Fruit fly (Drosophila melanogaster) whole organism, prepupa: ENCODE results near the gene CG12438.

Experiments used
- Blimp-1 ChIP-seq: fragments of 200-800 bp; sonication (Bioruptor generic); optimal IDR thresholded peaks from 3 replicates; lab custom pipeline; 2017; ENCODE audit warnings: missing biosample characterization, missing genetic modification characterization, mild to moderate bottlenecking, moderate library complexity, missing genetic modification reagents
- CG10669 ChIP-seq: fragments of 200-800 bp; sonication (Bioruptor generic); optimal IDR thresholded peaks from 3 replicates; lab custom pipeline; 2018; ENCODE audit warnings: missing biosample characterization, mild to moderate bottlenecking, missing genetic modification characterization, moderate library complexity
- CG11294 ChIP-seq: fragments of 200-800 bp; sonication (Bioruptor generic); IDR thresholded peaks from 2 replicates; pipeline ENCODE4 v1.3.6; 2022; ENCODE audit warnings: missing biosample characterization, missing genetic modification characterization
- CG11762 ChIP-seq: fragments of 200-800 bp; sonication (Bioruptor generic); optimal IDR thresholded peaks from 3 replicates; lab custom pipeline; 2016; ENCODE audit warnings: missing biosample characterization, missing genetic modification characterization; ENCODE audit not compliant: insufficient read depth
- CG11902 ChIP-seq: fragments of 200-800 bp; sonication (Bioruptor generic); optimal IDR thresholded peaks from 3 replicates; lab custom pipeline; 2016; ENCODE audit warnings: missing biosample characterization, missing genetic modification characterization
- CG15336 ChIP-seq: fragments of 200-800 bp; sonication (Bioruptor generic); IDR thresholded peaks from 2 replicates; pipeline ENCODE4 v1.3.6; 2022; ENCODE audit warnings: missing biosample characterization, missing genetic modification characterization
- CG1621 ChIP-seq: fragments of 200-800 bp; sonication (Bioruptor generic); optimal IDR thresholded peaks from 3 replicates; lab custom pipeline; 2018; ENCODE audit warnings: missing biosample characterization, mild to moderate bottlenecking, missing genetic modification characterization
- CG3032 ChIP-seq: fragments of 200-800 bp; optimal IDR thresholded peaks from 2 replicates; lab custom pipeline; 2019; ENCODE audit warnings: missing biosample characterization, mild to moderate bottlenecking, missing genetic modification characterization, moderate library complexity
- CG31627 ChIP-seq: fragments of 200-800 bp; sonication (Bioruptor generic); optimal IDR thresholded peaks from 3 replicates; lab custom pipeline; 2016; ENCODE audit warnings: missing biosample characterization, missing genetic modification characterization
- CG3919 ChIP-seq: fragments of 200-800 bp; sonication (Bioruptor generic); optimal IDR thresholded peaks from 3 replicates; lab custom pipeline; 2016; ENCODE audit warnings: missing biosample characterization, missing genetic modification characterization
- CG4318 ChIP-seq: fragments of 200-800 bp; sonication (Bioruptor generic); optimal IDR thresholded peaks from 3 replicates; lab custom pipeline; 2017; ENCODE audit warnings: missing biosample characterization, mild to moderate bottlenecking, missing genetic modification characterization
- CG6163 ChIP-seq: fragments of 200-800 bp; sonication (Bioruptor generic); IDR thresholded peaks from 3 replicates; pipeline ENCODE4 v1.3.6; 2022; ENCODE audit warnings: missing biosample characterization, missing genetic modification characterization
- CG6276 ChIP-seq: fragments of 200-800 bp; sonication (Bioruptor generic); optimal IDR thresholded peaks from 2 replicates; lab custom pipeline; 2017; ENCODE audit warnings: missing biosample characterization, mild to moderate bottlenecking, missing genetic modification characterization
- CG6854 ChIP-seq: fragments of 200-800 bp; sonication (Bioruptor generic); optimal IDR thresholded peaks from 2 replicates; lab custom pipeline; 2017; ENCODE audit warnings: missing biosample characterization, mild to moderate bottlenecking, missing genetic modification characterization
- CG7368 ChIP-seq: fragments of 200-800 bp; sonication (Bioruptor generic); optimal IDR thresholded peaks from 3 replicates; lab custom pipeline; 2016; ENCODE audit warnings: missing biosample characterization, missing genetic modification characterization
- CG8119 ChIP-seq: fragments of 200-800 bp; sonication (Bioruptor generic); IDR thresholded peaks from 3 replicates; pipeline ENCODE4 v1.3.6; 2022; ENCODE audit warnings: missing biosample characterization, missing genetic modification characterization
- CG8319 ChIP-seq: fragments of 200-800 bp; sonication (Bioruptor generic); optimal IDR thresholded peaks from 3 replicates; lab custom pipeline; 2016; ENCODE audit warnings: missing biosample characterization, missing genetic modification characterization
- Eip78C ChIP-seq: fragments of 200-800 bp; sonication (Bioruptor generic); peaks from one replicate; lab custom pipeline; 2016; ENCODE audit warnings: missing biosample characterization, missing genetic modification characterization
- Eip93F ChIP-seq: fragments of 200-800 bp; sonication (Bioruptor generic); optimal IDR thresholded peaks from 2 replicates; lab custom pipeline; 2016; ENCODE audit warnings: missing biosample characterization, mild to moderate bottlenecking, missing genetic modification characterization
- Ets96B ChIP-seq: fragments of 200-800 bp; optimal IDR thresholded peaks from 2 replicates; lab custom pipeline; 2019; ENCODE audit warnings: missing biosample characterization, mild to moderate bottlenecking, missing genetic modification characterization, moderate library complexity
- Gug ChIP-seq: fragments of 200-800 bp; sonication (Bioruptor generic); IDR thresholded peaks from 2 replicates; pipeline ENCODE4 v1.3.6; 2022; ENCODE audit warnings: missing biosample characterization, missing genetic modification characterization
- Hr38 ChIP-seq: sonication (Bioruptor generic); optimal IDR thresholded peaks from 2 replicates; lab custom pipeline; 2016; ENCODE audit warnings: missing biosample characterization, missing genetic modification characterization
- Hr39 ChIP-seq: fragments of 200-800 bp; sonication (Bioruptor generic); optimal IDR thresholded peaks from 2 replicates; lab custom pipeline; 2016; ENCODE audit warnings: missing biosample characterization, missing genetic modification characterization
- Hr4 ChIP-seq: fragments of 200-800 bp; sonication (Bioruptor generic); optimal IDR thresholded peaks from 3 replicates; lab custom pipeline; 2016; ENCODE audit warnings: missing biosample characterization, missing genetic modification characterization
- Lpt ChIP-seq: fragments of 200-800 bp; sonication (Bioruptor generic); optimal IDR thresholded peaks from 3 replicates; lab custom pipeline; 2016; ENCODE audit warnings: missing biosample characterization, missing genetic modification characterization
- Met ChIP-seq: fragments of 200-800 bp; sonication (Bioruptor generic); optimal IDR thresholded peaks from 3 replicates; lab custom pipeline; 2016; ENCODE audit warnings: missing biosample characterization, missing genetic modification characterization
- OdsH ChIP-seq: fragments of 200-800 bp; sonication (Bioruptor generic); optimal IDR thresholded peaks from 3 replicates; lab custom pipeline; 2016; ENCODE audit warnings: missing biosample characterization, missing genetic modification characterization
- Smox ChIP-seq: fragments of 200-800 bp; sonication (Bioruptor generic); optimal IDR thresholded peaks from 3 replicates; lab custom pipeline; 2016; ENCODE audit warnings: missing biosample characterization, missing genetic modification characterization
- Sox102F ChIP-seq: fragments of 200-800 bp; sonication (Bioruptor generic); optimal IDR thresholded peaks from 2 replicates; lab custom pipeline; 2016; ENCODE audit warnings: missing biosample characterization, mild to moderate bottlenecking, missing genetic modification characterization
- Sox14 ChIP-seq: fragments of 200-800 bp; sonication (Bioruptor generic); optimal IDR thresholded peaks from 3 replicates; lab custom pipeline; 2016; ENCODE audit warnings: missing biosample characterization, missing genetic modification characterization
- Sox15 ChIP-seq: fragments of 200-800 bp; sonication (Bioruptor generic); optimal IDR thresholded peaks from 3 replicates; lab custom pipeline; 2016; ENCODE audit warnings: missing biosample characterization, missing genetic modification characterization
- acj6 ChIP-seq: fragments of 200-800 bp; sonication (Bioruptor generic); optimal IDR thresholded peaks from 3 replicates; lab custom pipeline; 2016; ENCODE audit warnings: missing biosample characterization, missing genetic modification characterization
- dac ChIP-seq: fragments of 200-800 bp; sonication (Bioruptor generic); optimal IDR thresholded peaks from 2 replicates; lab custom pipeline; 2017; ENCODE audit warnings: missing biosample characterization, mild to moderate bottlenecking, missing genetic modification characterization
- eg ChIP-seq: fragments of 200-800 bp; sonication (Bioruptor generic); IDR thresholded peaks from 3 replicates; pipeline ENCODE4 v1.3.6; 2022; ENCODE audit warnings: missing biosample characterization, missing genetic modification characterization
- fd59A ChIP-seq: fragments of 200-800 bp; sonication (Bioruptor generic); optimal IDR thresholded peaks from 2 replicates; lab custom pipeline; 2017; ENCODE audit warnings: missing biosample characterization, mild to moderate bottlenecking, missing genetic modification characterization, missing genetic modification reagents
- fd85E ChIP-seq: fragments of 200-800 bp; sonication (Bioruptor generic); optimal IDR thresholded peaks from 3 replicates; lab custom pipeline; 2016; ENCODE audit warnings: missing biosample characterization, missing genetic modification characterization
- fkh ChIP-seq: fragments of 200-800 bp; sonication (Bioruptor generic); optimal IDR thresholded peaks from 3 replicates; lab custom pipeline; 2017; ENCODE audit warnings: missing biosample characterization, mild to moderate bottlenecking, missing genetic modification characterization, moderate library complexity
- lz ChIP-seq: fragments of 200-800 bp; sonication (Bioruptor generic); optimal IDR thresholded peaks from 3 replicates; lab custom pipeline; 2016; ENCODE audit warnings: missing biosample characterization, missing genetic modification characterization
- pdm3 ChIP-seq: fragments of 200-800 bp; sonication (Bioruptor generic); optimal IDR thresholded peaks from 3 replicates; lab custom pipeline; 2016; ENCODE audit warnings: missing biosample characterization, missing genetic modification characterization
- salr ChIP-seq, 2 experiments: fragments of 200-800 bp; sonication (Bioruptor generic); optimal IDR thresholded peaks; 3 replicates each; lab custom pipeline; 2016 to 2018; ENCODE audit warnings: missing biosample characterization in 2 of 2, missing genetic modification characterization in 2 of 2, mild to moderate bottlenecking in 1 of 2
- spab ChIP-seq: fragments of 200-800 bp; sonication (Bioruptor generic); optimal IDR thresholded peaks from 2 replicates; lab custom pipeline; 2017; ENCODE audit warnings: missing biosample characterization, mild to moderate bottlenecking, missing genetic modification characterization, missing genetic modification reagents
- ss ChIP-seq, 2 experiments: fragments of 200-800 bp; sonication (Bioruptor generic); optimal IDR thresholded peaks; 2 replicates in 1 of 2; 3 replicates in 1 of 2; lab custom pipeline; 2017 to 2018; ENCODE audit warnings: mild to moderate bottlenecking in 2 of 2, missing biosample characterization in 2 of 2, missing genetic modification characterization in 2 of 2, moderate library complexity in 1 of 2
- svp ChIP-seq: fragments of 200-800 bp; sonication (Bioruptor generic); peaks from one replicate; lab custom pipeline; 2016; ENCODE audit warnings: missing biosample characterization, missing genetic modification characterization
- vri ChIP-seq: fragments of 200-800 bp; sonication (Bioruptor generic); optimal IDR thresholded peaks from 3 replicates; lab custom pipeline; 2016; ENCODE audit warnings: missing biosample characterization, mild to moderate bottlenecking, missing genetic modification characterization

Gene CG12438

dm6 chr2L:8738253-8738665 lies 13.8 kb upstream of the CG12438 start (continued):
- TF ChIP-seq CG8319 (GFP tag; lab: Kevin White, UChicago) (peak; percentile 15), Eip93F (GFP tag; lab: Kevin White, UChicago) (peak; percentile 77), CG31627 (peak; percentile 29), CG6854 (GFP tag; lab: Kevin White, UChicago) (no peak), Ets96B (no peak), Lpt (no peak), fd85E (GFP tag; lab: Kevin White, UChicago) (no peak), CG11902 (GFP tag; lab: Kevin White, UChicago) (no peak), CG10669 (GFP tag; lab: Kevin White, UChicago) (no peak), CG11762 (GFP tag; lab: Kevin White, UChicago) (peak; percentile 28), Sox102F (GFP tag; lab: Kevin White, UChicago) (peak; percentile 8), CG3919 (GFP tag; lab: Kevin White, UChicago) (no peak), CG4318 (GFP tag; lab: Kevin White, UChicago) (no peak), OdsH (GFP tag; lab: Kevin White, UChicago) (peak; percentile 4), CG8119 (GFP tag; lab: Robert Waterston, UW) (no peak), salr (GFP tag; optimal IDR thresholded peaks at IDR 0.05; lab: Kevin White, UChicago) (no peak), Blimp-1 (GFP tag; lab: Kevin White, UChicago) (no peak), Hr38 (GFP tag; lab: Kevin White, UChicago) (no peak), Hr4 (GFP tag; lab: Kevin White, UChicago) (peak; percentile 3), Gug (GFP tag; lab: Robert Waterston, UW) (no peak), spab (GFP tag; lab: Kevin White, UChicago) (no peak), CG15336 (GFP tag; lab: Robert Waterston, UW) (peak; percentile 54; the same call in 1 of the 2 replicates), dac (no peak), Sox15 (GFP tag; lab: Kevin White, UChicago) (no peak), CG6276 (no peak), CG3032 (tag; lab: Kevin White, UChicago) (no peak), Sox14 (peak; percentile 12)

dm6 chr2L:8739984-8740756 lies 11.9 kb upstream of the CG12438 start, which contains the start of gene raw:
raw (minus strand) TSS chr2L:8740660.
- no peak for TF ChIP-seq svp (GFP tag; lab: Kevin White, UChicago)
- peak; percentile 17 for TF ChIP-seq CG6276
- peak; percentile 93 for TF ChIP-seq vri (GFP tag; lab: Kevin White, UChicago)
- peak; percentile 62 for TF ChIP-seq Eip78C (GFP tag; lab: Kevin White, UChicago)
- TF ChIP-seq Hr4 (GFP tag; lab: Kevin White, UChicago): no peak
- TF ChIP-seq CG31627: no peak
- no peak for TF ChIP-seq Sox102F (GFP tag; lab: Kevin White, UChicago)
- TF ChIP-seq CG6163: peak; percentile 60; the same call in 2 of the 3 replicates
- no peak for TF ChIP-seq Ets96B
- no peak for TF ChIP-seq acj6 (GFP tag; lab: Kevin White, UChicago)
- TF ChIP-seq ss (GFP tag; optimal IDR thresholded peaks at IDR 0.05; lab: Kevin White, UChicago): peak; percentile 30 to 65
- TF ChIP-seq Lpt: peak; percentile 38
- TF ChIP-seq CG1621: no peak
- peak; percentile 95 for TF ChIP-seq fkh (GFP tag; lab: Kevin White, UChicago)
- no peak for TF ChIP-seq CG8319 (GFP tag; lab: Kevin White, UChicago)
- no peak for TF ChIP-seq pdm3 (GFP tag; lab: Kevin White, UChicago)
- TF ChIP-seq salr (GFP tag; optimal IDR thresholded peaks at IDR 0.05; lab: Kevin White, UChicago): no peak
- no peak for TF ChIP-seq Hr38 (GFP tag; lab: Kevin White, UChicago)
- peak; percentile 19 for TF ChIP-seq Sox14
- no peak for TF ChIP-seq CG11294 (GFP tag; lab: Robert Waterston, UW)
- no peak for TF ChIP-seq fd59A (GFP tag; lab: Kevin White, UChicago)
- TF ChIP-seq Blimp-1 (GFP tag; lab: Kevin White, UChicago): no peak
- no peak for TF ChIP-seq OdsH (GFP tag; lab: Kevin White, UChicago)
- peak; percentile 35; the same call in 1 of the 3 replicates for TF ChIP-seq eg (GFP tag; lab: Robert Waterston, UW)
- TF ChIP-seq Met (GFP tag; lab: Kevin White, UChicago): no peak
- peak; percentile 40; the same call in 1 of the 2 replicates for TF ChIP-seq CG15336 (GFP tag; lab: Robert Waterston, UW)
- TF ChIP-seq lz: no peak
- TF ChIP-seq CG7368 (GFP tag; lab: Kevin White, UChicago): no peak
- TF ChIP-seq Hr39 (GFP tag; lab: Kevin White, UChicago): no peak
- no peak for TF ChIP-seq CG3032 (tag; lab: Kevin White, UChicago)
- no peak for TF ChIP-seq CG3919 (GFP tag; lab: Kevin White, UChicago)
- TF ChIP-seq Smox: no peak
- TF ChIP-seq, all 60 proteins: peak for 10
